In the genomic region with DNA sequence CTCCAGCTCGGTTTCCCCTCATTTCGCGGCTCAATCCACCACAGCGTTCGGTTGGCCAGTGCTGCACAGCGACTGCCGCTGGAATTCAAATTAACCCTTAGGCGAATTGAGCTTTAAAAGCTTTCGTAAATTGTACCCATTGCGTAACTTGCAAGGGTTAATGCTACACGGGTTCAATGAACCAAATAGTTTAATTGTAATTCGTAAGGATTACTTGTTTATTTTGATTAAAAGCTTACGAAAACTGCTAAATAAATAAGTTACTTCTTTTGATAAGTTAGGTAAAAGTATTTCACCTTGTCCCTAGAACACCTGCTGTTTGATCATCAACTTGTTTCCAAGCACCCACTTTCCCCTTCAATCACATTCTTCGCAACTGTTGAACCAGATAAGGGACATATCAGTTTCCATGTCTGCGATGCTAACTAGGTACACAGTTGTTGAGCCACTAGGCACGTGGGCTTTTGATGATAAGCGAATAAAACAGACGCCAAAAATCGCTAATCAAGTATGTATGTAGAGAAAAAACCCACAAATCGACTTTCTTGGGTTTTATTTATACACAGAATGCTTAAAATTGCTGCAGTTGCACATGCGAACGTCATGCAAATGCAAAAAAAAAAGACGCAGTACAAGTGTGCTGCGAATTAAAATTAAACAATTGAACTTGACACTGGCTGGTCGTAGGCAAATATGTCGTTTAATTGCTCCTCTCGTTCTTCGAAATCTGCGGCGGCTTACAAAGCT, we compare ENCODE assay signal across 5 fruit fly cellular contexts.
A peak's percentile ranks its signal among the peaks of the same experiment; 100 is the strongest.
TF ChIP-seq lines count a peak whose summit lies in the region.

TSS of gene Pfas (minus strand) at position 79 of the 747 bp plus-strand sequence.

TF ChIP-seq in whole organism, adult, 20 proteins besides CTCF, POLR2A, EP300 and RAD21 (continued from another document):
- TF ChIP-seq toe (GFP tag; optimal IDR thresholded peaks at IDR 0.05; lab: Kevin White, UChicago) (no peak), Mnt (GFP tag; optimal IDR thresholded peaks at IDR 0.05; lab: Kevin White, UChicago) (peak; percentile 85), CG33017 (tag; optimal IDR thresholded peaks at IDR 0.05; lab: Kevin White, UChicago) (peak; percentile 76), CG11617 (GFP tag; optimal IDR thresholded peaks at IDR 0.05; lab: Kevin White, UChicago) (peak; percentile 73)

TF ChIP-seq in whole organism, embryonic, 481 proteins besides CTCF, POLR2A, EP300 and RAD21 (continued from another document and continues in another):
- TF ChIP-seq CG11398 (GFP tag; optimal IDR thresholded peaks at IDR 0.05; lab: Kevin White, UChicago) (no peak), ATbp (GFP tag; optimal IDR thresholded peaks at IDR 0.05; lab: Kevin White, UChicago) (peak; percentile 20), lov (optimal IDR thresholded peaks at IDR 0.05; lab: Kevin White, UChicago) (no peak), lov (GFP tag; IDR thresholded peaks at IDR 0.05; lab: Robert Waterston, UW) (no peak), nerfin-1 (tag; optimal IDR thresholded peaks at IDR 0.05; lab: Kevin White, UChicago) (peak; percentile 22), Neu2 (GFP tag; optimal IDR thresholded peaks at IDR 0.05; lab: Kevin White, UChicago; ENCODE audit: borderline replicate concordance) (no peak), CG9727 (GFP tag; optimal IDR thresholded peaks at IDR 0.05; lab: Kevin White, UChicago) (peak; percentile 62), Vsx1 (GFP tag; optimal IDR thresholded peaks at IDR 0.05; lab: Kevin White, UChicago) (no peak), Bdp1 (GFP tag; optimal IDR thresholded peaks at IDR 0.05; lab: Kevin White, UChicago) (no peak), CG14667 (GFP tag; IDR thresholded peaks at IDR 0.05; lab: Robert Waterston, UW) (no peak), Stat92E (GFP tag; optimal IDR thresholded peaks at IDR 0.05; lab: Kevin White, UChicago) (peak in 1 of 3 experiments; percentile 31), amos (GFP tag; IDR thresholded peaks at IDR 0.05; lab: Robert Waterston, UW; ENCODE audit: partially characterized antibody) (peak; percentile 39; the same call in 1 of the 2 replicates), CG34224 (GFP tag; IDR thresholded peaks at IDR 0.05; lab: Robert Waterston, UW; ENCODE audit: partially characterized antibody) (no peak), klu (GFP tag; IDR thresholded peaks at IDR 0.05; lab: Robert Waterston, UW) (no peak), CG18764 (GFP tag; optimal IDR thresholded peaks at IDR 0.05; lab: Kevin White, UChicago) (no peak), CG9932 (GFP tag; IDR thresholded peaks at IDR 0.05; lab: Robert Waterston, UW) (peak; percentile 68), CG4328 (GFP tag; optimal IDR thresholded peaks at IDR 0.05; lab: Kevin White, UChicago) (peak; percentile 27), Atf6 (GFP tag; IDR thresholded peaks at IDR 0.05; lab: Robert Waterston, UW) (peak; percentile 61), GATAe (GFP tag; conservative IDR thresholded peaks at IDR 0.05; lab: Robert Waterston, UW) (no peak), sd (tag; optimal IDR thresholded peaks at IDR 0.05; lab: Kevin White, UChicago) (peak; percentile 90), NFAT (GFP tag; IDR thresholded peaks at IDR 0.05; lab: Robert Waterston, UW) (peak; percentile 54; the same call in 1 of the 2 replicates), CG9215 (GFP tag; IDR thresholded peaks at IDR 0.05; lab: Robert Waterston, UW) (peak; percentile 23; the same call in 1 of the 2 replicates), dan (GFP tag; IDR thresholded peaks at IDR 0.05; lab: Robert Waterston, UW) (no peak), CG7839 (tag; optimal IDR thresholded peaks at IDR 0.05; lab: Kevin White, UChicago) (peak; percentile 55), CG1832 (GFP tag; optimal IDR thresholded peaks at IDR 0.05; lab: Kevin White, UChicago) (no peak), Side (GFP tag; optimal IDR thresholded peaks at IDR 0.05; lab: Kevin White, UChicago) (peak; percentile 50), Mad (GFP tag; optimal IDR thresholded peaks at IDR 0.05; lab: Kevin White, UChicago) (no peak), kni (GFP tag; optimal IDR thresholded peaks at IDR 0.05; lab: Kevin White, UChicago) (peak; percentile 3), run (tag; optimal IDR thresholded peaks at IDR 0.05; lab: Kevin White, UChicago) (no peak)

TF ChIP-seq in whole organism, prepupa, 60 proteins besides CTCF, POLR2A, EP300 and RAD21 (continued from another document):
- peak; percentile 63 for TF ChIP-seq CG31627 (GFP tag; optimal IDR thresholded peaks at IDR 0.05; lab: Kevin White, UChicago)
- peak; percentile 70 for TF ChIP-seq lz (GFP tag; optimal IDR thresholded peaks at IDR 0.05; lab: Kevin White, UChicago)
- TF ChIP-seq net (GFP tag; optimal IDR thresholded peaks at IDR 0.05; lab: Kevin White, UChicago) = peak; percentile 51
- TF ChIP-seq CG1621 (tag; optimal IDR thresholded peaks at IDR 0.05; lab: Kevin White, UChicago) = peak; percentile 50
- peak; percentile 40; the same call in 1 of the 2 replicates for TF ChIP-seq Gug (GFP tag; IDR thresholded peaks at IDR 0.05; lab: Robert Waterston, UW)
- peak; percentile 76 for TF ChIP-seq esn (GFP tag; optimal IDR thresholded peaks at IDR 0.05; lab: Kevin White, UChicago)
- TF ChIP-seq CG15336 (GFP tag; IDR thresholded peaks at IDR 0.05; lab: Robert Waterston, UW) = 0 out of 2 replicates have a peak, but pooled peaks have one; percentile 33
- TF ChIP-seq ss (GFP tag; optimal IDR thresholded peaks at IDR 0.05; lab: Kevin White, UChicago) = peak in 1 of 2 experiments; percentile 43
- TF ChIP-seq CG6163 (GFP tag; IDR thresholded peaks at IDR 0.05; lab: Robert Waterston, UW) = peak; percentile 52; the same call in 2 of the 3 replicates
- peak; percentile 57 for TF ChIP-seq Hr39 (GFP tag; optimal IDR thresholded peaks at IDR 0.05; lab: Kevin White, UChicago)
- peak; percentile 26 for TF ChIP-seq CG6854 (GFP tag; optimal IDR thresholded peaks at IDR 0.05; lab: Kevin White, UChicago)
- TF ChIP-seq Blimp-1 (GFP tag; optimal IDR thresholded peaks at IDR 0.05; lab: Kevin White, UChicago) = peak; percentile 32
- no peak for TF ChIP-seq CG9139 (GFP tag; optimal IDR thresholded peaks at IDR 0.05; lab: Kevin White, UChicago)
- TF ChIP-seq CG6276 (GFP tag; optimal IDR thresholded peaks at IDR 0.05; lab: Kevin White, UChicago) = no peak
- no peak for TF ChIP-seq Hr38 (GFP tag; optimal IDR thresholded peaks at IDR 0.05; lab: Kevin White, UChicago)
- no peak for TF ChIP-seq Met (GFP tag; optimal IDR thresholded peaks at IDR 0.05; lab: Kevin White, UChicago)
- TF ChIP-seq CG8632 (GFP tag; optimal IDR thresholded peaks at IDR 0.05; lab: Kevin White, UChicago) = peak; percentile 1
- TF ChIP-seq CG6808 (GFP tag; optimal IDR thresholded peaks at IDR 0.05; lab: Kevin White, UChicago) = peak; percentile 76
- peak; percentile 67 for TF ChIP-seq topi (GFP tag; optimal IDR thresholded peaks at IDR 0.05; lab: Kevin White, UChicago)
- TF ChIP-seq Eip78C (GFP tag; lab: Kevin White, UChicago) = peak; percentile 90
- TF ChIP-seq fd59A (GFP tag; optimal IDR thresholded peaks at IDR 0.05; lab: Kevin White, UChicago) = peak; percentile 42
- TF ChIP-seq CG8319 (GFP tag; optimal IDR thresholded peaks at IDR 0.05; lab: Kevin White, UChicago) = no peak
- TF ChIP-seq CG11294 (GFP tag; IDR thresholded peaks at IDR 0.05; lab: Robert Waterston, UW) = peak; percentile 29; the same call in 1 of the 2 replicates
- peak; percentile 29 for TF ChIP-seq Ets96B (tag; optimal IDR thresholded peaks at IDR 0.05; lab: Kevin White, UChicago)
- peak; percentile 60 for TF ChIP-seq CG6792 (GFP tag; optimal IDR thresholded peaks at IDR 0.05; lab: Kevin White, UChicago)
- peak; percentile 49; the same call in 2 of the 3 replicates for TF ChIP-seq eg (GFP tag; IDR thresholded peaks at IDR 0.05; lab: Robert Waterston, UW)
- peak; percentile 66 for TF ChIP-seq CG3919 (GFP tag; optimal IDR thresholded peaks at IDR 0.05; lab: Kevin White, UChicago)

TF ChIP-seq in whole organism, pupa, 21 proteins besides CTCF, POLR2A, EP300 and RAD21 (continued from another document):
- TF ChIP-seq fd96Ca (GFP tag; IDR thresholded peaks at IDR 0.05; lab: Robert Waterston, UW) (peak; percentile 68; the same call in 2 of the 3 replicates), CG13204 (GFP tag; optimal IDR thresholded peaks at IDR 0.05; lab: Kevin White, UChicago) (no peak)

TF ChIP-seq in whole organism, wandering third instar larva, 38 proteins besides CTCF, POLR2A, EP300 and RAD21 (continued from another document):
- no peak for TF ChIP-seq brk (GFP tag; optimal IDR thresholded peaks at IDR 0.05; lab: Kevin White, UChicago)
- TF ChIP-seq CG9705 (GFP tag; optimal IDR thresholded peaks at IDR 0.05; lab: Kevin White, UChicago) = peak; percentile 54
- TF ChIP-seq sv (GFP tag; optimal IDR thresholded peaks at IDR 0.05; lab: Kevin White, UChicago) = peak; percentile 19
- TF ChIP-seq Abd-B (GFP tag; optimal IDR thresholded peaks at IDR 0.05; lab: Kevin White, UChicago) = no peak
- peak; percentile 66 for TF ChIP-seq ey (GFP tag; optimal IDR thresholded peaks at IDR 0.05; lab: Kevin White, UChicago)
- no peak for TF ChIP-seq Hr78 (GFP tag; optimal IDR thresholded peaks at IDR 0.05; lab: Kevin White, UChicago)
- TF ChIP-seq Vsx2 (GFP tag; optimal IDR thresholded peaks at IDR 0.05; lab: Kevin White, UChicago; ENCODE audit: partially characterized antibody) = no peak
- TF ChIP-seq h (GFP tag; optimal IDR thresholded peaks at IDR 0.05; lab: Kevin White, UChicago) = peak; percentile 76
- TF ChIP-seq lola (GFP tag; optimal IDR thresholded peaks at IDR 0.05; lab: Kevin White, UChicago) = no peak
- TF ChIP-seq dmrt93B (GFP tag; optimal IDR thresholded peaks at IDR 0.05; lab: Kevin White, UChicago) = no peak
- TF ChIP-seq Jra (GFP tag; optimal IDR thresholded peaks at IDR 0.05; lab: Kevin White, UChicago) = no peak
- TF ChIP-seq sage (GFP tag; optimal IDR thresholded peaks at IDR 0.05; lab: Kevin White, UChicago) = no peak
- peak; percentile 68 for TF ChIP-seq rgr (GFP tag; optimal IDR thresholded peaks at IDR 0.05; lab: Kevin White, UChicago)
- no peak for TF ChIP-seq pan (optimal IDR thresholded peaks at IDR 0.05; lab: Kevin White, UChicago)
- TF ChIP-seq psq (GFP tag; optimal IDR thresholded peaks at IDR 0.05; lab: Kevin White, UChicago) = peak; percentile 57
- TF ChIP-seq N (GFP tag; optimal IDR thresholded peaks at IDR 0.05; lab: Kevin White, UChicago) = no peak
- TF ChIP-seq usp (GFP tag; optimal IDR thresholded peaks at IDR 0.05; lab: Kevin White, UChicago) = no peak
- TF ChIP-seq Dfd (GFP tag; optimal IDR thresholded peaks at IDR 0.05; lab: Kevin White, UChicago) = no peak
- peak in 1 of 2 experiments; percentile 74 for TF ChIP-seq foxo (GFP tag; optimal IDR thresholded peaks at IDR 0.05; lab: Kevin White, UChicago)
- TF ChIP-seq Hnf4 (GFP tag; optimal IDR thresholded peaks at IDR 0.05; lab: Kevin White, UChicago) = no peak
